Worm (Caenorhabditis elegans) whole organism, young adult: ENCODE measurements around the gene cyp-33A1.

Experiments
- C06A6.2 ChIP-seq: fragments of 200-800 bp; sonication (Bioruptor generic); conservative IDR thresholded peaks from 2 replicates; pipeline ENCODE4 v1.3.6; 2022; ENCODE audit warnings: missing genetic modification characterization, missing compliant biosample characterization
- C17E4.6 ChIP-seq: fragments of 200-800 bp; sonication (Bioruptor generic); IDR thresholded peaks from 2 replicates; pipeline ENCODE4 v1.3.6; 2022; ENCODE audit warnings: missing genetic modification reagents, missing genetic modification characterization, missing compliant biosample characterization
- F22D6.2 ChIP-seq: sonication (generic microtip); optimal IDR thresholded peaks from 2 replicates; lab custom pipeline; 2016; ENCODE audit warnings: mild to moderate bottlenecking, missing genetic modification characterization, missing compliant biosample characterization
- F37B4.10 ChIP-seq: fragments of 200-800 bp; sonication (Bioruptor generic); IDR thresholded peaks from 2 replicates; pipeline ENCODE4 v1.3.6; 2022; ENCODE audit warnings: missing genetic modification characterization, missing compliant biosample characterization
- F49E8.2 ChIP-seq: sonication (generic microtip); optimal IDR thresholded peaks from 3 replicates; lab custom pipeline; 2017; ENCODE audit warnings: missing genetic modification characterization, mild to moderate bottlenecking, missing compliant biosample characterization, antibody characterized with exemption, moderate library complexity; ENCODE audit not compliant: insufficient read depth
- F52B5.7 ChIP-seq: sonication (generic microtip); optimal IDR thresholded peaks from 2 replicates; lab custom pipeline; 2016; ENCODE audit warnings: mild to moderate bottlenecking, missing genetic modification characterization, missing compliant biosample characterization
- aptf-3 ChIP-seq: fragments of 200-800 bp; sonication (Bioruptor generic); IDR thresholded peaks from 2 replicates; pipeline ENCODE4 v1.3.6; 2022; ENCODE audit warnings: missing genetic modification characterization, missing compliant biosample characterization
- athp-1 ChIP-seq: sonication (generic microtip); optimal IDR thresholded peaks from 2 replicates; lab custom pipeline; 2017; ENCODE audit warnings: mild to moderate bottlenecking, missing genetic modification characterization, missing compliant biosample characterization
- bed-1 ChIP-seq: fragments of 200-800 bp; sonication (Bioruptor generic); IDR thresholded peaks from 2 replicates; pipeline ENCODE4 v1.3.6; 2022; ENCODE audit warnings: missing genetic modification reagents, missing genetic modification characterization, missing compliant biosample characterization
- bed-2 ChIP-seq: fragments of 200-800 bp; sonication (Bioruptor generic); IDR thresholded peaks from 2 replicates; pipeline ENCODE4 v1.3.6; 2022; ENCODE audit warnings: missing genetic modification reagents, missing genetic modification characterization, missing compliant biosample characterization
- ccch-3 ChIP-seq: fragments of 200-800 bp; sonication (Bioruptor generic); optimal IDR thresholded peaks from 2 replicates; lab custom pipeline; 2018; ENCODE audit warnings: mild to moderate bottlenecking, missing genetic modification characterization, missing compliant biosample characterization
- cebp-2 ChIP-seq: fragments of 200-800 bp; sonication (Bioruptor generic); IDR thresholded peaks from 2 replicates; pipeline ENCODE4 v1.3.6; 2022; ENCODE audit warnings: missing genetic modification characterization, missing compliant biosample characterization
- ceh-40 ChIP-seq: fragments of 200-800 bp; sonication (Bioruptor generic); IDR thresholded peaks from 2 replicates; pipeline ENCODE4 v1.3.6; 2022; ENCODE audit warnings: missing genetic modification characterization, missing compliant biosample characterization
- egl-18 ChIP-seq: fragments of 200-800 bp; sonication (Bioruptor generic); IDR thresholded peaks from 2 replicates; pipeline ENCODE4 v1.3.6; 2022; ENCODE audit warnings: missing genetic modification reagents, missing genetic modification characterization, missing compliant biosample characterization
- him-1 ChIP-seq: sonication (generic microtip); optimal IDR thresholded peaks from 2 replicates; lab custom pipeline; 2016; ENCODE audit warnings: missing genotype, missing genetic modification reagents, missing genetic modification characterization, missing compliant biosample characterization
- hmg-1.2 ChIP-seq: fragments of 200-800 bp; sonication (Bioruptor generic); IDR thresholded peaks from 2 replicates; pipeline ENCODE4 v1.3.6; 2022; ENCODE audit warnings: missing genetic modification reagents, missing genetic modification characterization, missing compliant biosample characterization
- lag-1 ChIP-seq: fragments of 200-800 bp; sonication (Bioruptor generic); IDR thresholded peaks from 2 replicates; pipeline ENCODE4 v1.3.6; 2022; ENCODE audit warnings: missing genetic modification reagents, missing genetic modification characterization, missing compliant biosample characterization
- let-607 ChIP-seq, 2 experiments: fragments of 200-800 bp in 1 of 2; sonication (Bioruptor generic) in 1 of 2; sonication (generic microtip) in 1 of 2; optimal IDR thresholded peaks; 2 replicates each; lab custom pipeline; 2016 to 2018; ENCODE audit warnings: mild to moderate bottlenecking in 2 of 2, missing compliant biosample characterization in 2 of 2, missing genetic modification characterization in 2 of 2, moderate library complexity in 2 of 2, missing genotype in 1 of 2
- madf-10 ChIP-seq: sonication (generic microtip); optimal IDR thresholded peaks from 2 replicates; lab custom pipeline; 2016; ENCODE audit warnings: mild to moderate bottlenecking, missing genetic modification characterization, missing compliant biosample characterization
- madf-3 ChIP-seq: fragments of 200-800 bp; sonication (Bioruptor generic); IDR thresholded peaks from 2 replicates; pipeline ENCODE4 v1.3.6; 2022; ENCODE audit warnings: missing genetic modification reagents, missing genetic modification characterization, missing compliant biosample characterization
- madf-6 ChIP-seq: fragments of 200-800 bp; sonication (Bioruptor generic); IDR thresholded peaks from 2 replicates; pipeline ENCODE4 v1.3.6; 2022; ENCODE audit warnings: missing genetic modification reagents, missing genetic modification characterization, missing compliant biosample characterization
- nfya-1 ChIP-seq: sonication (generic microtip); optimal IDR thresholded peaks from 2 replicates; lab custom pipeline; 2017; ENCODE audit warnings: antibody characterized with exemption, missing compliant biosample characterization, missing genetic modification characterization, borderline replicate concordance; ENCODE audit not compliant: insufficient read depth
- nfyb-1 ChIP-seq: fragments of 200-800 bp; sonication (Bioruptor generic); IDR thresholded peaks from 2 replicates; pipeline ENCODE4 v1.3.6; 2022; ENCODE audit warnings: missing genetic modification reagents, missing genetic modification characterization, missing compliant biosample characterization
- pbrm-1 ChIP-seq: fragments of 200-800 bp; sonication (Bioruptor generic); IDR thresholded peaks from 2 replicates; pipeline ENCODE4 v1.3.6; 2022; ENCODE audit warnings: missing genetic modification reagents, missing genetic modification characterization, missing compliant biosample characterization
- pha-4 ChIP-seq: fragments of 150-350 bp; sonication (generic microtip); optimal IDR thresholded peaks from 2 replicates; lab custom pipeline; 2014; ENCODE audit warnings: missing biosample characterization, missing genetic modification reagents, missing genetic modification characterization
- rec-8 ChIP-seq, 2 experiments: sonication (generic microtip); optimal IDR thresholded peaks; 2 replicates each; lab custom pipeline; 2016; ENCODE audit warnings: mild to moderate bottlenecking in 2 of 2, missing genetic modification characterization in 2 of 2, missing genetic modification reagents in 2 of 2, missing genotype in 2 of 2, missing biosample characterization in 1 of 2, missing compliant biosample characterization in 1 of 2, moderate library complexity in 1 of 2
- sea-2 ChIP-seq: fragments of 200-800 bp; sonication (Bioruptor generic); IDR thresholded peaks from 2 replicates; pipeline ENCODE4 v1.3.6; 2022; ENCODE audit warnings: missing genetic modification characterization, missing compliant biosample characterization
- snpc-1.1 ChIP-seq: sonication (generic microtip); optimal IDR thresholded peaks from 2 replicates; lab custom pipeline; 2017; ENCODE audit warnings: missing genetic modification characterization, mild to moderate bottlenecking, missing compliant biosample characterization, antibody characterized with exemption, moderate library complexity, missing genotype, missing genetic modification reagents; ENCODE audit not compliant: insufficient read depth
- snpc-1.3 ChIP-seq: sonication (generic microtip); optimal IDR thresholded peaks from 2 replicates; lab custom pipeline; 2017; ENCODE audit warnings: missing genetic modification characterization, mild to moderate bottlenecking, missing compliant biosample characterization, antibody characterized with exemption, moderate library complexity, missing genotype, missing genetic modification reagents; ENCODE audit not compliant: insufficient read depth
- sptf-2 ChIP-seq: fragments of 200-800 bp; sonication (Bioruptor generic); optimal IDR thresholded peaks from 2 replicates; lab custom pipeline; 2018; ENCODE audit warnings: mild to moderate bottlenecking, missing genetic modification characterization, missing compliant biosample characterization
- tbp1 ChIP-seq: fragments of 200-800 bp; sonication (Bioruptor generic); optimal IDR thresholded peaks from 2 replicates; lab custom pipeline; 2018; ENCODE audit warnings: mild to moderate bottlenecking, missing genetic modification characterization, missing compliant biosample characterization
- unc-130 ChIP-seq: sonication (generic microtip); optimal IDR thresholded peaks from 2 replicates; lab custom pipeline; 2016; ENCODE audit warnings: missing genetic modification reagents, missing genetic modification characterization, missing compliant biosample characterization
- zim-3 ChIP-seq: sonication (generic microtip); optimal IDR thresholded peaks from 2 replicates; lab custom pipeline; 2017; ENCODE audit warnings: mild to moderate bottlenecking, missing genetic modification characterization, moderate library complexity, missing compliant biosample characterization
- ztf-26 ChIP-seq: sonication (generic microtip); optimal IDR thresholded peaks from 2 replicates; lab custom pipeline; 2017; ENCODE audit warnings: missing genetic modification characterization, missing compliant biosample characterization
- ztf-6 ChIP-seq: fragments of 200-800 bp; sonication (Bioruptor generic); IDR thresholded peaks from 2 replicates; pipeline ENCODE4 v1.3.6; 2022; ENCODE audit warnings: missing genetic modification reagents, missing genetic modification characterization, missing compliant biosample characterization

The cyp-33A1 gene

DNA sequence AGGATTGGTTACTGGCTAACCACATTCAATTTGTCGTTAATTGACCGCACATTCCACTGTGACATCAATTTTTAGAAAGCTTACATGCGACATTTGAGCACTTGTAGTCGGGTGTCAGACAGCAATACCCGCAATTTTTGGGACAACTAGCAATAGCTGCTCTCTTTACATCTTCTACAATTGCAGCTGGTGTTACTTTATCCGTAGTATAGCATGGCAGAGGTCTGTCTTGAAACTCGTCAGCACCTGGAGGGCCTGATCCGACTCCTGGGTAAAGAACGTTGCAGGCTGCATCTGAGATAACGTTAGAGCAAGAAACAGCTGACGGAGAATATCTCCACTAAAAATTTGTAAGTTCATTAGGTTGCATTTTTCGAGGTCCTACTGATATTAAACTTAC lies 41.9 kb downstream of the cyp-33A1 start:
- TF ChIP-seq snpc-1.1 (no peak), him-1 (tag; lab: Kevin White, UChicago) (no peak), bed-2 (no peak), F22D6.2 (tag; lab: Kevin White, UChicago) (no peak), zim-3 (tag; lab: Kevin White, UChicago) (no peak), hmg-1.2 (no peak), ccch-3 (GFP tag; lab: Kevin White, UChicago) (no peak), ceh-40 (GFP tag; lab: Robert Waterston, UW) (no peak), pha-4 (tag; lab: Kevin White, UChicago) (no peak), cebp-2 (GFP tag; lab: Robert Waterston, UW) (no peak), snpc-1.3 (tag; lab: Kevin White, UChicago) (no peak)

DNA sequence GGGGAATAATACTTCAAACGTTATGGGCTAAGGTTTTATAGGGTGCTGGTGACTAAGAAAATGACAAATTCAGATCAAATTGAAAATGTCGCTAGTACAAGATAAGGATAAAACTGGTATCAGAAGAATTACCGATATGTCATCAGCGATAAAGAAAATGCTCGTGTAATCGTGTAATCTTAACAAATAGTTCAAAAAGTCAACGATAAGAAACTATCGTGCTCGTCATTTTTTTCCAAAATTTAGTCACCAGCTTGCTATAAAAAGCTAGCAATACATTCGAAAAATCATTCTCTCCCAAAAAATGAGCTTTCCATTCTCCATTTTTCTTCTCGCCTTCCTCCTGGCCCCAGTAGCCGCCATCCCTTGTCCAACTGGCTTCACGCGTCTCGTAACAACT lies 43.5 kb downstream of the cyp-33A1 start, which contains the start of gene clec-45:
Gene clec-45 (plus strand): TSS at position 301 of the 400 bp plus-strand sequence.
- TF ChIP-seq cebp-2 (GFP tag; lab: Robert Waterston, UW) (no peak), sea-2 (GFP tag; lab: Robert Waterston, UW) (no peak), zim-3 (tag; lab: Kevin White, UChicago) (no peak), athp-1 (no peak), F22D6.2 (tag; lab: Kevin White, UChicago) (no peak), madf-10 (tag; lab: Kevin White, UChicago) (no peak), F37B4.10 (GFP tag; lab: Robert Waterston, UW) (no peak), let-607 (tag; optimal IDR thresholded peaks at IDR 0.05; lab: Kevin White, UChicago) (no peak), unc-130 (GFP tag; lab: Kevin White, UChicago) (no peak), nfyb-1 (GFP tag; lab: Robert Waterston, UW) (no peak), nfya-1 (tag; lab: Kevin White, UChicago) (no peak), rec-8 (tag; optimal IDR thresholded peaks at IDR 0.05; lab: Kevin White, UChicago) (no peak), tbp1 (no peak), aptf-3 (no peak), bed-1 (GFP tag; lab: Robert Waterston, UW) (no peak)

DNA sequence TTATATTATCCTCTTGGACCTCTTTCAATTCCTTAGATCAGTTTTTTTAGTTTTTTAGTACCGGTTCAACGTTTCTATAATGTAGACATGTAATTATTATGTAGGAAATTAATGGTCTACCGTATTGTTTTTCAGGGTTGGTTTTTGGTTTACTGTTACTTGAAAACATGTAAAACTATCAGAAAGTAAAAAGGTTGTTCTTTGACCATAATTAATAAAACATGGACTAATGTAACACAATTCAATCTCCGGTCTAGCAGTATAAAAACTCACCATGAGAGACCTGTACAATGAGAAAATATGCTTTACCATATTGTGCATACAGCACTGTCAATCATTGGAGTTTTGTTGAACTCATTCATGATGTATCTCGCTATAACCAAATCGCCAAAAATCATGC lies 45.8 kb downstream of the cyp-33A1 start, which contains the start of gene srd-29:
Gene srd-29 (plus strand): TSS at position 301 of the 400 bp plus-strand sequence.
- TF ChIP-seq egl-18 (GFP tag; lab: Robert Waterston, UW) (no peak), pbrm-1 (no peak), ztf-26 (tag; lab: Kevin White, UChicago) (no peak), F52B5.7 (tag; lab: Kevin White, UChicago) (no peak), madf-3 (no peak), F49E8.2 (tag; lab: Kevin White, UChicago) (no peak), C06A6.2 (GFP tag; lab: Robert Waterston, UW) (no peak), pha-4 (tag; lab: Kevin White, UChicago) (no peak), madf-6 (no peak), sptf-2 (GFP tag; lab: Kevin White, UChicago) (no peak), C17E4.6 (GFP tag; lab: Robert Waterston, UW) (no peak), ztf-6 (GFP tag; lab: Robert Waterston, UW) (no peak), lag-1 (GFP tag; lab: Robert Waterston, UW) (no peak)
